Fruit fly (Drosophila melanogaster) whole organism, prepupa: Measurements from ENCODE around the gene CG1943.

Source experiments
- CG6808 ChIP-seq: fragments of 200-800 bp; sonication (Bioruptor generic); optimal IDR thresholded peaks from 3 replicates; lab custom pipeline; 2017; ENCODE audit warnings: missing biosample characterization, missing genetic modification characterization, mild to moderate bottlenecking, moderate library complexity, missing genetic modification reagents
- CG6854 ChIP-seq: fragments of 200-800 bp; sonication (Bioruptor generic); optimal IDR thresholded peaks from 2 replicates; lab custom pipeline; 2017; ENCODE audit warnings: missing biosample characterization, mild to moderate bottlenecking, missing genetic modification characterization
- OdsH ChIP-seq: fragments of 200-800 bp; sonication (Bioruptor generic); optimal IDR thresholded peaks from 3 replicates; lab custom pipeline; 2016; ENCODE audit warnings: missing biosample characterization, missing genetic modification characterization
- dsx ChIP-seq: fragments of 200-800 bp; optimal IDR thresholded peaks from 3 replicates; lab custom pipeline; 2019; ENCODE audit warnings: missing biosample characterization, mild to moderate bottlenecking, missing genetic modification characterization, moderate library complexity; ENCODE audit not compliant: poor library complexity, severe bottlenecking
- eg ChIP-seq: fragments of 200-800 bp; sonication (Bioruptor generic); IDR thresholded peaks from 3 replicates; pipeline ENCODE4 v1.3.6; 2022; ENCODE audit warnings: missing biosample characterization, missing genetic modification characterization
- lz ChIP-seq: fragments of 200-800 bp; sonication (Bioruptor generic); optimal IDR thresholded peaks from 3 replicates; lab custom pipeline; 2016; ENCODE audit warnings: missing biosample characterization, missing genetic modification characterization

- peak; percentile 98 for TF ChIP-seq OdsH
- TF ChIP-seq dsx (GFP tag; lab: Kevin White, UChicago), result peak; percentile 94
- no peak for TF ChIP-seq eg (GFP tag; lab: Robert Waterston, UW)
- TF ChIP-seq lz (GFP tag; lab: Kevin White, UChicago), result peak; percentile 97
- TF ChIP-seq CG6808 (GFP tag; lab: Kevin White, UChicago), result peak; percentile 92
- peak; percentile 84 for TF ChIP-seq CG6854 (GFP tag; lab: Kevin White, UChicago)
Measured at dm6 chr3R:7108589-7109312, 34.1 kb downstream of the CG1943 start.
